Worm (Caenorhabditis elegans) whole organism, L2 larva: ENCODE data around the gene mdt-29.
A peak's percentile ranks its signal among the peaks of the same experiment; 100 is the strongest.

Experiments used
- F13H6.1 ChIP-seq: sonication (generic microtip); optimal IDR thresholded peaks from 2 replicates; lab custom pipeline; 2016; ENCODE audit warnings: missing genetic modification characterization, missing compliant biosample characterization
- R02D3.7 ChIP-seq: fragments of 150-350 bp; optimal IDR thresholded peaks from 2 replicates; lab custom pipeline; 2014; ENCODE audit warnings: missing biosample characterization, missing genetic modification characterization
- Y55F3AM.14 ChIP-seq: fragments of 200-800 bp; sonication (Bioruptor generic); optimal IDR thresholded peaks from 2 replicates; lab custom pipeline; 2018; ENCODE audit warnings: mild to moderate bottlenecking, missing genetic modification characterization, missing compliant biosample characterization
- ceh-82 ChIP-seq: fragments of 150-350 bp; optimal IDR thresholded peaks from 2 replicates; lab custom pipeline; 2014; ENCODE audit warnings: missing biosample characterization, missing genetic modification characterization
- crh-2 ChIP-seq: sonication (generic microtip); optimal IDR thresholded peaks from 2 replicates; lab custom pipeline; 2017; ENCODE audit warnings: missing biosample characterization, missing genetic modification characterization
- egl-27 ChIP-seq: sonication (generic microtip); optimal IDR thresholded peaks from 3 replicates; lab custom pipeline; 2017; ENCODE audit warnings: missing biosample characterization, missing genetic modification reagents, missing genetic modification characterization
- lin-13 ChIP-seq: fragments of 150-350 bp; optimal IDR thresholded peaks from 2 replicates; lab custom pipeline; 2014; ENCODE audit warnings: missing biosample characterization, missing genetic modification reagents, missing genetic modification characterization
- mbf-1 ChIP-seq: sonication (generic microtip); optimal IDR thresholded peaks from 2 replicates; lab custom pipeline; 2017; ENCODE audit warnings: missing biosample characterization, missing genetic modification characterization
- mdl-1 ChIP-seq, 2 experiments: fragments of 150-350 bp in 1 of 2; sonication (generic microtip) in 1 of 2; optimal IDR thresholded peaks; 2 replicates each; lab custom pipeline; 2017; ENCODE audit warnings: missing biosample characterization in 2 of 2, missing genetic modification characterization in 2 of 2
- nhr-10 ChIP-seq: sonication (generic microtip); optimal IDR thresholded peaks from 2 replicates; lab custom pipeline; 2017; ENCODE audit warnings: missing biosample characterization, missing genetic modification characterization
- nhr-12 ChIP-seq: fragments of 150-350 bp; optimal IDR thresholded peaks from 2 replicates; lab custom pipeline; 2014; ENCODE audit warnings: missing biosample characterization, missing genetic modification characterization
- nhr-21 ChIP-seq: fragments of 150-350 bp; optimal IDR thresholded peaks from 2 replicates; lab custom pipeline; 2014; ENCODE audit warnings: missing biosample characterization, missing genetic modification characterization
- nhr-23 ChIP-seq: fragments of 150-350 bp; optimal IDR thresholded peaks from 2 replicates; lab custom pipeline; 2014; ENCODE audit warnings: missing biosample characterization, missing genetic modification reagents, missing genetic modification characterization
- nhr-237 ChIP-seq: fragments of 150-350 bp; optimal IDR thresholded peaks from 2 replicates; lab custom pipeline; 2014; ENCODE audit warnings: missing biosample characterization, missing genetic modification characterization
- peb-1 ChIP-seq: fragments of 150-350 bp; optimal IDR thresholded peaks from 2 replicates; lab custom pipeline; 2014; ENCODE audit warnings: missing biosample characterization, missing genetic modification characterization
- skn-1 ChIP-seq: sonication (generic microtip); optimal IDR thresholded peaks from 2 replicates; lab custom pipeline; 2017; ENCODE audit warnings: missing biosample characterization, missing genetic modification characterization
- sma-9 ChIP-seq, 2 experiments: fragments of 150-350 bp in 1 of 2; sonication (generic microtip) in 1 of 2; optimal IDR thresholded peaks; 2 replicates each; lab custom pipeline; 2014 to 2016; ENCODE audit warnings: missing genetic modification characterization in 2 of 2, mild to moderate bottlenecking in 1 of 2, missing biosample characterization in 1 of 2, missing compliant biosample characterization in 1 of 2, missing genetic modification reagents in 1 of 2, moderate library complexity in 1 of 2
- unc-39 ChIP-seq: fragments of 150-350 bp; optimal IDR thresholded peaks from 2 replicates; lab custom pipeline; 2014; ENCODE audit warnings: missing biosample characterization, missing genetic modification characterization
- unc-55 ChIP-seq: fragments of 150-350 bp; sonication (generic microtip); optimal IDR thresholded peaks from 3 replicates; lab custom pipeline; 2014; ENCODE audit warnings: missing biosample characterization, missing genetic modification reagents, missing genetic modification characterization
- ztf-11 ChIP-seq: sonication (generic microtip); optimal IDR thresholded peaks from 2 replicates; lab custom pipeline; 2017; ENCODE audit warnings: missing biosample characterization, missing genetic modification characterization

Gene mdt-29

ce11 chrIII:13771145-13771544 lies 1.8 kb upstream of the mdt-29 start, which contains the start of the genes cyk-4 and pdr-1 (continued):
- TF ChIP-seq sma-9 (GFP tag; optimal IDR thresholded peaks at IDR 0.05; lab: Kevin White, UChicago) (no peak), sma-9 (tag; optimal IDR thresholded peaks at IDR 0.05; lab: Kevin White, UChicago) (no peak), lin-13 (GFP tag; lab: Kevin White, UChicago) (peak; percentile 74)
- TF ChIP-seq, all 48 proteins: peak for 10

- TF ChIP-seq ztf-11 (tag; lab: Kevin White, UChicago): peak; percentile 36
- TF ChIP-seq mbf-1: peak; percentile 48
- TF ChIP-seq mdl-1 (tag; optimal IDR thresholded peaks at IDR 0.05; lab: Kevin White, UChicago): peak in 1 of 2 experiments; percentile 21
- no peak for TF ChIP-seq peb-1 (tag; lab: Kevin White, UChicago)
- no peak for TF ChIP-seq R02D3.7 (tag; lab: Kevin White, UChicago)
- TF ChIP-seq nhr-12 (tag; lab: Kevin White, UChicago): peak; percentile 60
These were observed 5.8 kb downstream of the mdt-29 start for ce11 chrIII:13778816-13779215.

- TF ChIP-seq nhr-237 (no peak), nhr-10 (no peak), unc-39 (tag; lab: Kevin White, UChicago) (no peak), Y55F3AM.14 (GFP tag; lab: Kevin White, UChicago) (no peak), peb-1 (tag; lab: Kevin White, UChicago) (peak; percentile 63), egl-27 (no peak), skn-1 (no peak), crh-2 (tag; lab: Kevin White, UChicago) (no peak), F13H6.1 (tag; lab: Kevin White, UChicago) (no peak), nhr-21 (tag; lab: Kevin White, UChicago) (no peak), mbf-1 (no peak), sma-9 (GFP tag; optimal IDR thresholded peaks at IDR 0.05; lab: Kevin White, UChicago) (no peak), sma-9 (tag; optimal IDR thresholded peaks at IDR 0.05; lab: Kevin White, UChicago) (no peak), unc-55 (GFP tag; lab: Kevin White, UChicago) (no peak), ceh-82 (tag; lab: Kevin White, UChicago) (no peak), nhr-12 (tag; lab: Kevin White, UChicago) (peak; percentile 3)
- TF ChIP-seq, all 48 proteins: peak for 2
These were observed 6.6 kb downstream of the mdt-29 start for ce11 chrIII:13779360-13780093.

ce11 chrIII:13780199-13780706 lies 7.3 kb downstream of the mdt-29 start, which contains the start of gene pot-3:
Gene pot-3, plus strand, starts transcription at chrIII:13780215.
- no peak for TF ChIP-seq unc-55 (GFP tag; lab: Kevin White, UChicago)
- peak; percentile 85 for TF ChIP-seq nhr-23
